Fruit fly (Drosophila melanogaster) whole organism, embryonic: ENCODE measurements around the gene CG12607.

Experiments used
- Awh ChIP-seq: fragments of 200-800 bp; sonication (Bioruptor generic); IDR thresholded peaks from 2 replicates; pipeline ENCODE4, ENCODE4 v1.3.6; 2022; ENCODE audit warnings: missing biosample characterization, missing genetic modification characterization
- BtbVII ChIP-seq: fragments of 200-800 bp; sonication (Bioruptor generic); optimal IDR thresholded peaks from 3 replicates; lab custom pipeline; 2017; ENCODE audit warnings: missing biosample characterization, mild to moderate bottlenecking, missing genetic modification characterization
- CG10147 ChIP-seq: fragments of 200-800 bp; sonication (Bioruptor generic); optimal IDR thresholded peaks from 2 replicates; lab custom pipeline; 2019; ENCODE audit warnings: missing biosample characterization, mild to moderate bottlenecking, missing genetic modification characterization, moderate library complexity
- CG10431 ChIP-seq: fragments of 200-800 bp; sonication (Bioruptor generic); optimal IDR thresholded peaks from 3 replicates; lab custom pipeline; 2018; ENCODE audit warnings: missing biosample characterization, mild to moderate bottlenecking, missing genetic modification characterization
- CG11085 ChIP-seq: fragments of 200-800 bp; sonication (Bioruptor generic); IDR thresholded peaks from 2 replicates; pipeline ENCODE4 v1.3.6; 2022; ENCODE audit warnings: missing biosample characterization, missing genetic modification characterization
- CG11456 ChIP-seq: fragments of 200-800 bp; sonication (Bioruptor generic); IDR thresholded peaks from 3 replicates; pipeline ENCODE4 v1.3.6; 2022; ENCODE audit warnings: missing biosample characterization, missing genetic modification characterization
- CG12769 ChIP-seq: fragments of 200-800 bp; sonication (Bioruptor generic); optimal IDR thresholded peaks from 2 replicates; lab custom pipeline; 2019; ENCODE audit warnings: missing biosample characterization, mild to moderate bottlenecking, missing genetic modification characterization, moderate library complexity
- CG13894 ChIP-seq: fragments of 200-800 bp; sonication (Bioruptor generic); optimal IDR thresholded peaks from 3 replicates; lab custom pipeline; 2018; ENCODE audit warnings: missing biosample characterization, mild to moderate bottlenecking, missing genetic modification characterization, moderate library complexity
- CG1647 ChIP-seq: fragments of 200-800 bp; sonication (Bioruptor generic); optimal IDR thresholded peaks from 3 replicates; lab custom pipeline; 2016; ENCODE audit warnings: missing biosample characterization, missing genetic modification characterization
- CG16779 ChIP-seq: fragments of 200-800 bp; sonication (Bioruptor generic); IDR thresholded peaks from 2 replicates; pipeline ENCODE4 v1.3.6; 2022; ENCODE audit warnings: missing biosample characterization, missing genetic modification characterization
- CG17612 ChIP-seq: fragments of 200-800 bp; sonication (Bioruptor generic); IDR thresholded peaks from 2 replicates; pipeline ENCODE4 v1.3.6; 2022; ENCODE audit warnings: missing biosample characterization, missing genetic modification characterization
- CG30403 ChIP-seq: fragments of 200-800 bp; sonication (Bioruptor generic); optimal IDR thresholded peaks from 3 replicates; lab custom pipeline; 2016; ENCODE audit warnings: missing biosample characterization, missing genetic modification characterization
- CG32532 ChIP-seq: fragments of 200-800 bp; sonication (Bioruptor generic); IDR thresholded peaks from 2 replicates; pipeline ENCODE4 v1.3.6; 2022; ENCODE audit warnings: missing biosample characterization, missing genetic modification characterization
- CG3281 ChIP-seq: fragments of 200-800 bp; sonication (Bioruptor generic); optimal IDR thresholded peaks from 3 replicates; lab custom pipeline; 2017; ENCODE audit warnings: missing biosample characterization, mild to moderate bottlenecking, missing genetic modification characterization
- CG34422 ChIP-seq: fragments of 200-800 bp; sonication (Bioruptor generic); IDR thresholded peaks from 3 replicates; pipeline ENCODE4 v1.3.6; 2022; ENCODE audit warnings: missing biosample characterization, missing genetic modification characterization
- CG4820 ChIP-seq: fragments of 200-800 bp; sonication (Bioruptor generic); optimal IDR thresholded peaks from 3 replicates; lab custom pipeline; 2016; ENCODE audit warnings: missing biosample characterization, missing genetic modification characterization
- CG8944 ChIP-seq: fragments of 200-800 bp; sonication (Bioruptor generic); optimal IDR thresholded peaks from 3 replicates; lab custom pipeline; 2016; ENCODE audit warnings: missing biosample characterization, missing genetic modification characterization
- ERR ChIP-seq: fragments of 200-800 bp; sonication (Bioruptor generic); optimal IDR thresholded peaks from 2 replicates; lab custom pipeline; 2016; ENCODE audit warnings: missing biosample characterization, missing genetic modification characterization
- Eip74EF ChIP-seq, 2 experiments: fragments of 200-800 bp in 1 of 2; fragments of >200 bp in 1 of 2; sonication (Bioruptor generic) in 1 of 2; optimal IDR thresholded peaks; 2 replicates each; lab custom pipeline; 2017 to 2019; ENCODE audit warnings: missing biosample characterization in 2 of 2, missing genetic modification characterization in 2 of 2, mild to moderate bottlenecking in 1 of 2, moderate library complexity in 1 of 2
- Ets65A ChIP-seq: fragments of 200-800 bp; sonication (Bioruptor generic); peaks from one replicate; lab custom pipeline; 2016; ENCODE audit warnings: missing biosample characterization, missing genetic modification characterization
- Hr39 ChIP-seq: fragments of >200 bp; optimal IDR thresholded peaks from 2 replicates; lab custom pipeline; 2017
- Hr51 ChIP-seq, 2 experiments: fragments of 200-800 bp; sonication (Bioruptor generic); optimal IDR thresholded peaks; 2 replicates in 1 of 2; 3 replicates in 1 of 2; lab custom pipeline; 2016 to 2018; ENCODE audit warnings: missing biosample characterization in 2 of 2, missing genetic modification characterization in 2 of 2, mild to moderate bottlenecking in 1 of 2, moderate library complexity in 1 of 2
- Hr78 ChIP-seq, 2 experiments: fragments of 200-800 bp in 1 of 2; fragments of >200 bp in 1 of 2; sonication (Bioruptor generic) in 1 of 2; optimal IDR thresholded peaks; 2 replicates each; lab custom pipeline; 2017 to 2019; ENCODE audit warnings: missing biosample characterization in 2 of 2, missing genetic modification characterization in 2 of 2, mild to moderate bottlenecking in 1 of 2, moderate library complexity in 1 of 2
- Med ChIP-seq: fragments of 200-800 bp; sonication (Bioruptor generic); peaks from one replicate; lab custom pipeline; 2016; ENCODE audit warnings: missing biosample characterization, missing genetic modification characterization, mild to moderate bottlenecking, inconsistent platforms, moderate library complexity
- NC2α ChIP-seq: fragments of 200-800 bp; sonication (Bioruptor generic); optimal IDR thresholded peaks from 2 replicates; lab custom pipeline; 2016; ENCODE audit warnings: missing biosample characterization, missing genetic modification characterization
- Vsx1 ChIP-seq: fragments of 200-800 bp; sonication (Bioruptor generic); optimal IDR thresholded peaks from 2 replicates; lab custom pipeline; 2017; ENCODE audit warnings: missing biosample characterization, mild to moderate bottlenecking, missing genetic modification characterization, missing genetic modification reagents
- abd-A ChIP-seq: fragments of 200-800 bp; sonication (Bioruptor generic); optimal IDR thresholded peaks from 3 replicates; lab custom pipeline; 2019; ENCODE audit warnings: missing biosample characterization, mild to moderate bottlenecking, missing genetic modification characterization, moderate library complexity
- al ChIP-seq: fragments of 200-800 bp; sonication (Bioruptor generic); IDR thresholded peaks from 2 replicates; pipeline ENCODE4 v1.3.6; 2022; ENCODE audit warnings: missing biosample characterization, missing genetic modification characterization
- br ChIP-seq: fragments of >200 bp; optimal IDR thresholded peaks from 2 replicates; lab custom pipeline; 2017
- chm ChIP-seq: fragments of 200-800 bp; sonication (Bioruptor generic); IDR thresholded peaks from 2 replicates; pipeline ENCODE4 v1.3.6; 2022; ENCODE audit warnings: missing biosample characterization, missing genetic modification characterization
- crol ChIP-seq: fragments of 200-800 bp; sonication (Bioruptor generic); IDR thresholded peaks from 2 replicates; pipeline ENCODE4 v1.3.6; 2022; ENCODE audit warnings: missing biosample characterization, missing genetic modification characterization
- crp ChIP-seq, 2 experiments: fragments of 200-800 bp; sonication (Bioruptor generic); optimal IDR thresholded peaks; 2 replicates in 1 of 2; 3 replicates in 1 of 2; lab custom pipeline; 2017; ENCODE audit warnings: missing biosample characterization in 2 of 2, missing genetic modification characterization in 2 of 2, mild to moderate bottlenecking in 1 of 2, moderate library complexity in 1 of 2
- ftz-f1 ChIP-seq: fragments of 200-800 bp; sonication (Bioruptor generic); optimal IDR thresholded peaks from 2 replicates; lab custom pipeline; 2016; ENCODE audit warnings: missing biosample characterization, missing genetic modification characterization
- hkb ChIP-seq, 2 experiments: fragments of 200-800 bp in 1 of 2; fragments of >200 bp in 1 of 2; sonication (Bioruptor generic) in 1 of 2; IDR thresholded peaks in 1 of 2; optimal IDR thresholded peaks in 1 of 2; 2 replicates each; pipeline versions ENCODE4 v1.3.6 to Lab custom; 2017 to 2022; ENCODE audit warnings: missing biosample characterization in 1 of 2, missing genetic modification characterization in 1 of 2
- kay ChIP-seq: fragments of 200-800 bp; sonication (Bioruptor generic); optimal IDR thresholded peaks from 2 replicates; lab custom pipeline; 2016; ENCODE audit warnings: missing biosample characterization, missing genetic modification characterization
- oc ChIP-seq: fragments of 200-800 bp; sonication (Bioruptor generic); optimal IDR thresholded peaks from 2 replicates; lab custom pipeline; 2018; ENCODE audit warnings: missing biosample characterization, mild to moderate bottlenecking, missing genetic modification characterization, moderate library complexity
- prd ChIP-seq, 3 experiments: fragments of >200 bp in 2 of 3; fragments of 200-800 bp in 1 of 3; sonication (Bioruptor generic) in 1 of 3; optimal IDR thresholded peaks in 2 of 3; IDR thresholded peaks in 1 of 3; 2 replicates in 2 of 3; 3 replicates in 1 of 3; pipeline versions ENCODE4 v1.3.6 to Lab custom; 2017 to 2022; ENCODE audit warnings: missing biosample characterization in 1 of 3, missing genetic modification characterization in 1 of 3
- pros ChIP-seq: fragments of 200-800 bp; sonication (Bioruptor generic); optimal IDR thresholded peaks from 3 replicates; lab custom pipeline; 2019; ENCODE audit warnings: missing biosample characterization, mild to moderate bottlenecking, missing genetic modification characterization, moderate library complexity
- sd ChIP-seq: fragments of 200-800 bp; sonication (Bioruptor generic); optimal IDR thresholded peaks from 3 replicates; lab custom pipeline; 2018; ENCODE audit warnings: missing biosample characterization, mild to moderate bottlenecking, missing genetic modification characterization, moderate library complexity
- sens ChIP-seq: fragments of 200-800 bp; sonication (Bioruptor generic); peaks from one replicate; lab custom pipeline; 2016; ENCODE audit warnings: missing biosample characterization, missing genetic modification characterization
- slbo ChIP-seq: fragments of 200-800 bp; sonication (Bioruptor generic); IDR thresholded peaks from 2 replicates; pipeline ENCODE4 v1.3.6; 2022; ENCODE audit warnings: missing biosample characterization, missing genetic modification characterization
- sr ChIP-seq: fragments of 200-800 bp; sonication (Bioruptor generic); IDR thresholded peaks from 3 replicates; pipeline ENCODE4 v1.3.6; 2022; ENCODE audit warnings: missing biosample characterization, missing genetic modification characterization
- vvl ChIP-seq: fragments of 200-800 bp; sonication (Bioruptor generic); IDR thresholded peaks from 2 replicates; pipeline ENCODE4 v1.3.6; 2022; ENCODE audit warnings: missing biosample characterization, missing genetic modification characterization

The CG12607 gene

DNA sequence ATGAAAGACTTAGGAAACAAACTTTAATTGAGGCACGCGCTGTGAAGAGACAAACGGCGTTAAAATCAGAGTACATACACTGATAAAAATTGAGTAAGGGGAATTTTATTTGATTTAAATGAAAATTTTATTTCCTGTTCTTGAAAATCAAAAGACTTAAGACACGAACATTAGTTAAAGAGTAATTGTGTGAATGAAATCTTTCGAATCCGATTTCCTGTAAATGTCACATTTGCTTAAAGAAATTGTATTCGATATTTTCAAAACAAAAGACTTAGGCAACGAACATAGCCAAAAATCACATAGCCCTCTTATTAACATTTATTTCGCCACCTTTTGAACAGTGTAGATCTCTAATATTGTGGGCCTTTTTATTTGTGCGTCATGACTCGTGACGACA lies 549 bp upstream of the CG12607 start (continued):
- TF ChIP-seq oc (no peak), CG3281 (GFP tag; lab: Kevin White, UChicago) (peak; percentile 68), chm (GFP tag; lab: Robert Waterston, UW) (no peak), vvl (no peak), CG10147 (GFP tag; lab: Kevin White, UChicago) (peak; percentile 57), Hr51 (GFP tag; optimal IDR thresholded peaks at IDR 0.05; lab: Kevin White, UChicago) (no peak), sr (GFP tag; lab: Robert Waterston, UW) (no peak), ftz-f1 (no peak)

DNA sequence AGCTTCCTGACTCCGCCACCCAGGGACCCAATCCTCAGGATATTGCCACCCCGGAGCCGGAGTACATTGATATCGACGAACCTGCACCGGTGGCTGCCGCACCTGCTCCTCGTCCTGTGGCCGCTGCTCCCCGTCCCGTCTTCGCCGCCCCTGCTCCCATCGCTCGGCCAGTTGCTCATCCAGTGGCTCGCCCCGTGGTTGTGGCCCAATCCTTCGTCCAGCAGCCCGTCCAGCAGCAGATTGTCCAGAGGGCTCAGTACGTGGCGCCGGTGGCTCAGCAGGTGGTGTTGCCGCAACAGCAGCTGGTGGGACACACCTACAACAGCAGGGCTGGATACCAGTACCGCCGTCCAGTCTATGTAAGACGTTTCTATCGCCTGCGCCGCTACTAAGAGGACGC lies 856 bp downstream of the CG12607 start:
- TF ChIP-seq NC2α (GFP tag; lab: Kevin White, UChicago) (no peak), al (GFP tag; lab: Robert Waterston, UW) (0 out of 2 replicates have a peak, but pooled peaks have one; percentile 11), CG32532 (GFP tag; lab: Robert Waterston, UW) (0 out of 2 replicates have a peak, but pooled peaks have one; percentile 30), Ets65A (GFP tag; lab: Kevin White, UChicago) (peak; percentile 45), CG16779 (GFP tag; lab: Robert Waterston, UW) (0 out of 2 replicates have a peak, but pooled peaks have one; percentile 11), sens (GFP tag; lab: Kevin White, UChicago) (no peak), kay (GFP tag; lab: Kevin White, UChicago) (no peak), BtbVII (GFP tag; lab: Kevin White, UChicago) (no peak), Med (peak; percentile 74), CG34422 (GFP tag; lab: Robert Waterston, UW) (no peak), CG11456 (GFP tag; lab: Robert Waterston, UW) (0 out of 3 replicates have a peak, but pooled peaks have one; percentile 60)

DNA sequence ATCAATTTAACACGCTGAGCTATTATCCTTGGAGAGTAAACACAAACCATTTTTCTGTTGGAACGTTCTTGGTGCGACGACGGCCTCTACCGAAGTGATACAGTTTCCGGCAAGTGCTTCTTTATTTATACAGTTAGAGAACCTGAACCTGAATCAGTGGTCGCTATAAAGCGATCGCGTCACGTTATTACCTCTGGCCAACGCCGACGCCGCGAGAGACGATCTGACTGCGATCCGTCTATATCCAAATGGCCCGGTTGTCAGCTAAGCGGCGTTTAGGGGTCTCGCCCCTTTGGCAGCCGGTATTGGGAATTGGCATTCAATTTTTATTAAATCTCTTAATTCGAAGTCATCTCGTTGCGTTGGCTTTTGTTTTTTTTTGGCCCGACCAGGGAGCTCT lies 11.7 kb downstream of the CG12607 start, which contains the start of gene CG11345:
Gene CG11345, minus strand, starts transcription at position 101 of the 400 bp plus-strand sequence.
- TF ChIP-seq CG13894 (tag; lab: Kevin White, UChicago) = peak; percentile 59
- no peak for TF ChIP-seq CG30403 (GFP tag; lab: Kevin White, UChicago)
- peak; percentile 9 for TF ChIP-seq sens (GFP tag; lab: Kevin White, UChicago)

DNA sequence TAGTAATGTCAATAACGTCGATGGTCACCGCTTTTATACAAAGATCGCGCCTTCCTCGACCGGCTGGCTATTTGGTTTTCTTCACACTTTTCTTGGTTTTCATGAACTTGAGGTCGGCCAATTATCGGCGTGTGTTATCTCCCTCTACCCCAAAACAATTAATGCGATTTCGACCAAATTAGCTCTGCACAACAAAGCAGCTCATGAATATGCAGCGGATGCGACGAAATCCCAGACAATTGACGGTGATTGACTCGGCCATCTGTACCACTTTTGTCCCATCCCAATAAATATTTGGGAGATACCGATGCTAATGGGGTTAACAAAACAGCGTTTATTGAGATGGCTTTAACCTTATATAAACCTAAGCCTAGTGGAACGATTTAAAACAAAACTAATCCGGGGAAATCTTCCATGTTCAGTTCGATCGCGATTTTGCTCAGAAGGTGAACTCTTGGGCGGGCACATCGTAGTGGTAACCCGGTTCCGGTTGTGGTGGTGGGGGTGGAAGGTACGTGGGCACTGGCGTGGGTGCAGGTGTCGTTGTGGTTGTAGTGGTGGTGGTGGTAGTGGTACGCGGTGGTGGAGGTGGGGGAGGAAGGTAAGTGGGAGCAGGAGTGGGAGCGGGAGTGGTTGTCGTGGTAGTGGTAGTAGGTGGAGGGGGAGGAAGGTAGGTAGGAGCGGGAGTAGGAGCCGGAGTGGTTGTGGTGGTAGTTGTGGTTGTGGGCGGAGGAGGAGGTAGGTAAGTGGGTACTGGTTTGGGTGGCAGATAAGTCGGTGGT lies 14.1 kb downstream of the CG12607 start, which contains the start of gene CG15022:
Gene CG15022, minus strand, starts transcription at position 11 of the 782 bp plus-strand sequence.
- no peak for TF ChIP-seq CG10431 (GFP tag; lab: Kevin White, UChicago)
- peak; percentile 21 for TF ChIP-seq abd-A (tag; lab: Kevin White, UChicago)
- TF ChIP-seq pros (GFP tag; lab: Kevin White, UChicago) = peak; percentile 55
- TF ChIP-seq slbo (GFP tag; lab: Robert Waterston, UW) = no peak
- no peak for TF ChIP-seq prd (optimal IDR thresholded peaks at IDR 0.05; lab: Kevin White, UChicago)
- no peak for TF ChIP-seq prd (GFP tag; IDR thresholded peaks at IDR 0.05; lab: Robert Waterston, UW)
- TF ChIP-seq CG11456 (GFP tag; lab: Robert Waterston, UW) = 0 out of 3 replicates have a peak, but pooled peaks have one; percentile 12
- no peak for TF ChIP-seq Eip74EF (GFP tag; optimal IDR thresholded peaks at IDR 0.05; lab: Kevin White, UChicago)
- peak; percentile 38 for TF ChIP-seq sd (tag; lab: Kevin White, UChicago)
- no peak for TF ChIP-seq CG11085 (GFP tag; lab: Robert Waterston, UW)
- no peak for TF ChIP-seq CG1647 (GFP tag; lab: Kevin White, UChicago)
- no peak for TF ChIP-seq CG4820 (GFP tag; lab: Kevin White, UChicago)
- no peak for TF ChIP-seq hkb (optimal IDR thresholded peaks at IDR 0.05; lab: Kevin White, UChicago)
- no peak for TF ChIP-seq hkb (GFP tag; IDR thresholded peaks at IDR 0.05; lab: Robert Waterston, UW)
- TF ChIP-seq Hr39 (lab: Kevin White, UChicago) = peak; percentile 66
- TF ChIP-seq br (lab: Kevin White, UChicago) = no peak
- TF ChIP-seq CG17612 (GFP tag; lab: Robert Waterston, UW) = 0 out of 2 replicates have a peak, but pooled peaks have one; percentile 11
- peak; percentile 87 for TF ChIP-seq Awh (GFP tag; lab: Robert Waterston, UW)
- peak; percentile 49; the same call in 1 of the 2 replicates for TF ChIP-seq crol (GFP tag; lab: Robert Waterston, UW)
- no peak for TF ChIP-seq ERR (GFP tag; lab: Kevin White, UChicago)
- TF ChIP-seq Vsx1 (GFP tag; lab: Kevin White, UChicago) = peak; percentile 38
- TF ChIP-seq CG8944 = no peak
- peak in 1 of 2 experiments; percentile 34 for TF ChIP-seq Hr78 (GFP tag; optimal IDR thresholded peaks at IDR 0.05; lab: Kevin White, UChicago)
- no peak for TF ChIP-seq crp (GFP tag; optimal IDR thresholded peaks at IDR 0.05; lab: Kevin White, UChicago)
- TF ChIP-seq CG12769 (tag; lab: Kevin White, UChicago) = peak; percentile 65
